Fruit fly (Drosophila melanogaster) whole organism, pupa: Measurements from ENCODE around the gene CG13138.

Source experiments
- CG10348 ChIP-seq: fragments of 200-800 bp; sonication (Bioruptor generic); IDR thresholded peaks from 2 replicates; pipeline ENCODE4 v1.3.6; 2022; ENCODE audit warnings: missing biosample characterization, missing genetic modification characterization
- CG12605 ChIP-seq: fragments of 200-800 bp; sonication (Bioruptor generic); IDR thresholded peaks from 2 replicates; pipeline ENCODE4 v1.3.6; 2022; ENCODE audit warnings: missing biosample characterization, missing genetic modification characterization
- CG13204 ChIP-seq: fragments of 200-800 bp; sonication (Bioruptor generic); optimal IDR thresholded peaks from 2 replicates; lab custom pipeline; 2018; ENCODE audit warnings: missing biosample characterization, mild to moderate bottlenecking, missing genetic modification characterization, moderate library complexity
- CG14655 ChIP-seq: fragments of 200-800 bp; sonication (Bioruptor generic); optimal IDR thresholded peaks from 3 replicates; lab custom pipeline; 2017; ENCODE audit warnings: mild to moderate bottlenecking, missing biosample characterization, missing genetic modification reagents, missing genetic modification characterization
- CG15710 ChIP-seq: fragments of 200-800 bp; sonication (Bioruptor generic); optimal IDR thresholded peaks from 2 replicates; lab custom pipeline; 2018; ENCODE audit warnings: missing biosample characterization, mild to moderate bottlenecking, missing genetic modification characterization, moderate library complexity
- CG17806 ChIP-seq: fragments of 200-800 bp; sonication (Bioruptor generic); optimal IDR thresholded peaks from 2 replicates; lab custom pipeline; 2018; ENCODE audit warnings: missing biosample characterization, mild to moderate bottlenecking, missing genetic modification characterization, moderate library complexity
- CG32121 ChIP-seq: fragments of 200-800 bp; sonication (Bioruptor generic); IDR thresholded peaks from 2 replicates; pipeline ENCODE4 v1.3.6; 2022; ENCODE audit warnings: missing biosample characterization, missing genetic modification characterization
- CG34367 ChIP-seq: fragments of 200-800 bp; sonication (Bioruptor generic); optimal IDR thresholded peaks from 2 replicates; lab custom pipeline; 2018; ENCODE audit warnings: missing biosample characterization, mild to moderate bottlenecking, missing genetic modification characterization
- CG4496 ChIP-seq: fragments of 200-800 bp; sonication (Bioruptor generic); IDR thresholded peaks from 3 replicates; pipeline ENCODE4 v1.3.6; 2022; ENCODE audit warnings: missing biosample characterization, missing genetic modification characterization
- CG8159 ChIP-seq: fragments of 200-800 bp; sonication (Bioruptor generic); optimal IDR thresholded peaks from 3 replicates; lab custom pipeline; 2018; ENCODE audit warnings: missing biosample characterization, mild to moderate bottlenecking, missing genetic modification characterization, moderate library complexity
- CG8301 ChIP-seq: fragments of 200-800 bp; sonication (Bioruptor generic); optimal IDR thresholded peaks from 2 replicates; lab custom pipeline; 2018; ENCODE audit warnings: missing biosample characterization, mild to moderate bottlenecking, missing genetic modification characterization
- CG9948 ChIP-seq: fragments of 200-800 bp; sonication (Bioruptor generic); optimal IDR thresholded peaks from 2 replicates; lab custom pipeline; 2018; ENCODE audit warnings: missing biosample characterization, mild to moderate bottlenecking, missing genetic modification characterization, moderate library complexity
- D1 ChIP-seq: fragments of 200-800 bp; sonication (Bioruptor generic); optimal IDR thresholded peaks from 2 replicates; lab custom pipeline; 2018; ENCODE audit warnings: missing biosample characterization, mild to moderate bottlenecking, missing genetic modification characterization, moderate library complexity
- EcR ChIP-seq: fragments of 200-800 bp; sonication (Bioruptor generic); optimal IDR thresholded peaks from 3 replicates; lab custom pipeline; 2019; ENCODE audit warnings: missing biosample characterization, missing genetic modification characterization, mild to moderate bottlenecking, moderate library complexity, missing genetic modification reagents
- Ets98B ChIP-seq: fragments of 200-800 bp; sonication (Bioruptor generic); IDR thresholded peaks from 2 replicates; pipeline ENCODE4 v1.3.6; 2022; ENCODE audit warnings: missing biosample characterization, missing genetic modification characterization
- Pif1A ChIP-seq: fragments of 200-800 bp; sonication (Bioruptor generic); optimal IDR thresholded peaks from 3 replicates; lab custom pipeline; 2016; ENCODE audit warnings: missing biosample characterization, missing genetic modification characterization
- Pif1B ChIP-seq: fragments of 200-800 bp; sonication (Bioruptor generic); optimal IDR thresholded peaks from 3 replicates; lab custom pipeline; 2016; ENCODE audit warnings: missing biosample characterization, missing genetic modification characterization
- Snoo ChIP-seq: fragments of 200-800 bp; sonication (Bioruptor generic); optimal IDR thresholded peaks from 3 replicates; lab custom pipeline; 2017; ENCODE audit warnings: missing biosample characterization, mild to moderate bottlenecking, missing genetic modification characterization, inconsistent platforms
- fd96Ca ChIP-seq: fragments of 200-800 bp; sonication (Bioruptor generic); IDR thresholded peaks from 3 replicates; pipeline ENCODE4 v1.3.6; 2022; ENCODE audit warnings: missing biosample characterization, missing genetic modification characterization
- gl ChIP-seq: fragments of 200-800 bp; sonication (Bioruptor generic); optimal IDR thresholded peaks from 2 replicates; lab custom pipeline; 2018; ENCODE audit warnings: missing biosample characterization, mild to moderate bottlenecking, missing genetic modification characterization
- rn ChIP-seq: fragments of 200-800 bp; sonication (Bioruptor generic); IDR thresholded peaks from 2 replicates; pipeline ENCODE4 v1.3.6; 2022; ENCODE audit warnings: missing biosample characterization, missing genetic modification characterization

CG13138 gene

dm6 chr2L:10269854-10270253, 32.0 kb downstream of the CG13138 start, which contains the start of gene Mulk:
TSS of gene Mulk (plus strand) at chr2L:10270051.
- TF ChIP-seq CG4496 (GFP tag; lab: Robert Waterston, UW): no peak
- TF ChIP-seq CG14655 (GFP tag; lab: Kevin White, UChicago): no peak
- no peak for TF ChIP-seq CG8159 (tag; lab: Kevin White, UChicago)
- TF ChIP-seq CG9948 (tag; lab: Kevin White, UChicago): no peak
- TF ChIP-seq CG32121 (GFP tag; lab: Robert Waterston, UW): no peak
- TF ChIP-seq Pif1A (GFP tag; lab: Kevin White, UChicago): no peak
- TF ChIP-seq CG12605 (GFP tag; lab: Robert Waterston, UW): no peak
- no peak for TF ChIP-seq rn (GFP tag; lab: Robert Waterston, UW)
- no peak for TF ChIP-seq CG13204 (GFP tag; lab: Kevin White, UChicago)
- TF ChIP-seq Ets98B (GFP tag; lab: Robert Waterston, UW): no peak

- TF ChIP-seq CG9948 (tag; lab: Kevin White, UChicago): no peak
- no peak for TF ChIP-seq gl
- no peak for TF ChIP-seq CG8301
- TF ChIP-seq CG32121 (GFP tag; lab: Robert Waterston, UW): no peak
- TF ChIP-seq CG15710: no peak
- no peak for TF ChIP-seq EcR
- TF ChIP-seq Pif1B (GFP tag; lab: Kevin White, UChicago): no peak
- no peak for TF ChIP-seq Snoo
- TF ChIP-seq fd96Ca (GFP tag; lab: Robert Waterston, UW): no peak
- TF ChIP-seq CG4496 (GFP tag; lab: Robert Waterston, UW): no peak
- TF ChIP-seq, all 21 proteins: peak for 0
These were observed 33.1 kb downstream of the CG13138 start, which contains the start of gene CG4957 for dm6 chr2L:10268688-10269087. TSS of gene CG4957 (plus strand) at chr2L:10268872.

- no peak for TF ChIP-seq CG17806 (tag; lab: Kevin White, UChicago)
- TF ChIP-seq CG8159 (tag; lab: Kevin White, UChicago): no peak
- TF ChIP-seq CG4496 (GFP tag; lab: Robert Waterston, UW): no peak
- TF ChIP-seq Pif1B (GFP tag; lab: Kevin White, UChicago): no peak
- TF ChIP-seq CG9948 (tag; lab: Kevin White, UChicago): no peak
- no peak for TF ChIP-seq gl
- no peak for TF ChIP-seq Pif1A (GFP tag; lab: Kevin White, UChicago)
- no peak for TF ChIP-seq CG34367 (tag; lab: Kevin White, UChicago)
- no peak for TF ChIP-seq CG10348 (GFP tag; lab: Robert Waterston, UW)
- no peak for TF ChIP-seq CG32121 (GFP tag; lab: Robert Waterston, UW)
These were observed 35.3 kb downstream of the CG13138 start, which contains the start of gene CG4953 for dm6 chr2L:10266511-10266910. TSS of gene CG4953 (plus strand) at chr2L:10266703.

DNA sequence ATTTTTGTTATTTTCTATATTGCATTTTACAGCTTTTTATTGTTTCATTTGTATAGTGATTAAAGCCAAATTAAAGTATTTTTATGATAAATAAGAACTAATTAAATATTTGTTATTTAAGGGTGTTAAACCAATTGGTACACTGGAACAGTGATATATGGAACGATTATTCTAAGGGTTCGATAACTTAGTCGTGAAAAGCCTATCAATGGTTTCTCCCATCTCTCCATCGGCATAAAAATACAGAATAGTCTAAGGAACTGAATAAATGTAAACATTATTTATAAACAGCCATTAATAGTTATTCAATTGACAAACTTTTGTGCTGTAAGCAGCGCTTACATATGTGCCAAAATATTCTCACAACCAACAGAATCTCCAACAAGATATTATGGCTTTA, 36.7 kb downstream of the CG13138 start, which contains the start of gene Mob3:
TSS of gene Mob3 (plus strand) at position 208 of the 400 bp plus-strand sequence.
- no peak for TF ChIP-seq EcR
- no peak for TF ChIP-seq CG14655 (GFP tag; lab: Kevin White, UChicago)
- TF ChIP-seq Snoo: no peak
- TF ChIP-seq Pif1B (GFP tag; lab: Kevin White, UChicago): no peak
- TF ChIP-seq D1 (tag; lab: Kevin White, UChicago): no peak
- no peak for TF ChIP-seq CG17806 (tag; lab: Kevin White, UChicago)
- no peak for TF ChIP-seq Ets98B (GFP tag; lab: Robert Waterston, UW)
- TF ChIP-seq gl: no peak
- no peak for TF ChIP-seq CG15710
- TF ChIP-seq CG8159 (tag; lab: Kevin White, UChicago): no peak

DNA sequence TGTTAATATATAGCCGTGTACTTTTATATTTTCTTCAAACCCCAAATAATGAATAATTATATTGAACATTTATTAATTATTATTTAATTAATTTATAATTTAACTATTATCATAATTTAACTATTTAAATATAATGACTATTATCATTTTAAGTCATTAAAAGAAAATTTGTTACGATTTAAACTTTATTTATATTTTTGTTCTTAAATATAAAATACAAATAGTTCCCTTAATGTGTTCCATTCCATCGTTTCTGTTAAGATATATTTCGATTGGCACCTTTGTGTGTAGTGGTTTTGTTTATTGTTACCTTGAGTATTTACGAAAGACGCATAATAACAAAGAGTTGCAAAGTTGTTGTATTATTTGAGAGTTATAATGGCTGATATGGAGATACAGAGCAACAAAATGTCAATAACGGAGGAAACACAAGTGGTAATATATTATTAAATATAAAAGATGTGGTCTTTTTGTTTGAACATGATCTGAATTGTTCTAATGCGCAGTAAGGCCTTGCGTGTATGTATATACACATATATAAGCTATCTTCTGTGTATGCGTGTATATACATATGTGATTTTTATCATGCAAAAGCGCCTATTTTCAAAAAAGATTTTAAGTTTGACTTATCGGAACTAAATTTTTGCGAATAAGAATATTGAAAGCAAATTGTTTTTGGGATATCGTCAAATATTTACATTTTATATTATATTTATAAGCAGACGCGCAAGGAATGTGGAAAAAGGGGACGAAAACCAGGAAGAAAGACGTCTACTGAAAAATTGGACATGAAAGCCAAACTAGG, 37.8 kb downstream of the CG13138 start, which contains the start of gene REPTOR-BP:
TSS of gene REPTOR-BP (plus strand) at position 296 of the 805 bp plus-strand sequence.
- no peak for TF ChIP-seq CG10348 (GFP tag; lab: Robert Waterston, UW)
- peak; percentile 8 for TF ChIP-seq Snoo

- TF ChIP-seq CG4496 (GFP tag; lab: Robert Waterston, UW) (no peak), CG15710 (peak; percentile 8), CG34367 (tag; lab: Kevin White, UChicago) (no peak), CG13204 (GFP tag; lab: Kevin White, UChicago) (no peak)
These were observed 38.5 kb downstream of the CG13138 start, which contains the start of gene Rsf1 for dm6 chr2L:10263343-10263744. TSS of gene Rsf1 (minus strand) at chr2L:10263554.

DNA sequence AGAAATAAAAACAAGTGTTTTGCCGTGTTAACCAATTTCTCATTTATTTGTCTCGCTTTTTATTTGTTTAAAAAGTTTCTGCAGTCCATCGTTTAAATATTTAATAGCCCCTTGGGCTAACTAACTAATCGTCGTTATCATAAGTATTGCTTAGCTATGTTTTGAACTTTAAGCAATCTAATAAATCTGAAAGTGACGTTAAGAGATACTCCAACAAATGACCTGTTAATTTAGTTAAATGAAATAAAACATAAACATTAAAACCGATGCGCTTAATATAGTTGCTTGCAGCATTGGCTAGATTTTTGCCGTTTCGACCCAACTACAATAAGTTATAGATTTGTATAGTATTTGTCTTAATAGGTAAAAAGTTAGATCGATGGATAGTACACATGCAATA, 40.0 kb downstream of the CG13138 start:
- TF ChIP-seq CG8301 (no peak), CG32121 (GFP tag; lab: Robert Waterston, UW) (no peak)
- TF ChIP-seq, all 21 proteins: peak for 0
